Worm (Caenorhabditis elegans): Measurements from ENCODE around the gene srh-72.

DNA sequence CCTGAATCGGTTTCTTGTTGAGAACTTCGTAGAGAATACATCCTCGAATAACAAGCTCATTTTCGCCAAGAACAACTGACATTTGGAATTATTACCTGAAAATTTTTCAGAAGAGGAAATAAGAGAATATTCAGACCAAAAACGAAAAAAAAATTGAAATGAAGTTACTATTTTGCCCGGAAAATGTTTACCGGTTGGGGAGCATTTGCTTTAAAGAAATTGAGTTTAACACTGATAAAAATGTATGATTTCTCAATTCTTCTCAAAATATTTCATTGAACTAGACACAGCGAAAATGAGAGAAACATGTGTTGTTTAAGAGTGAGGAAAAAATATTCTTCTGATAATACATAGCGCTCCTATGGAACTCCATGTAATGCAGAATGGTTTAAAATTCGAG lies 24.0 kb downstream of the srh-72 start, which contains the start of gene fbxa-165:
- TF ChIP-seq klf-2 (GFP tag; conservative IDR thresholded peaks at IDR 0.05), result no peak
- no peak for TF ChIP-seq T22C8.4 (GFP tag; IDR thresholded peaks at IDR 0.05)
- no peak for TF ChIP-seq ref-1 (GFP tag; conservative IDR thresholded peaks at IDR 0.05)

Data from whole organism, midembryonic.